Fruit fly (Drosophila melanogaster): ENCODE data around the gene PGS1.
A peak's percentile ranks its signal among the peaks of the same experiment; 100 is the strongest.

The PGS1 gene

dm6 chr3R:18794051-18794450 is 48.2 kb upstream of the PGS1 start:
- TF ChIP-seq N (GFP tag; optimal IDR thresholded peaks at IDR 0.05), result no peak
- no peak for TF ChIP-seq CrebA (GFP tag; optimal IDR thresholded peaks at IDR 0.05; ENCODE audit: borderline replicate concordance)

dm6 chr3R:18790619-18791018 is 44.8 kb upstream of the PGS1 start:
- TF ChIP-seq pan (optimal IDR thresholded peaks at IDR 0.05), result no peak
- TF ChIP-seq Dfd (GFP tag; optimal IDR thresholded peaks at IDR 0.05), result no peak
- no peak for TF ChIP-seq dmrt93B (GFP tag; optimal IDR thresholded peaks at IDR 0.05)

- peak; percentile 85 for TF ChIP-seq h (GFP tag; optimal IDR thresholded peaks at IDR 0.05)
- no peak for TF ChIP-seq Hr83 (GFP tag; optimal IDR thresholded peaks at IDR 0.05; ENCODE audit: poor library complexity, severe bottlenecking)
- TF ChIP-seq Jra (GFP tag; optimal IDR thresholded peaks at IDR 0.05), result peak; percentile 82
- no peak for TF ChIP-seq Dfd (GFP tag; optimal IDR thresholded peaks at IDR 0.05)
- peak; percentile 82 for TF ChIP-seq HLH106 (tag; optimal IDR thresholded peaks at IDR 0.05)
- no peak for TF ChIP-seq Mio (GFP tag; optimal IDR thresholded peaks at IDR 0.05)
- TF ChIP-seq lola (GFP tag; optimal IDR thresholded peaks at IDR 0.05), result no peak
- no peak for TF ChIP-seq Myc (optimal IDR thresholded peaks at IDR 0.05)
- TF ChIP-seq ey (GFP tag; optimal IDR thresholded peaks at IDR 0.05), result peak; percentile 93
- TF ChIP-seq brk (GFP tag; optimal IDR thresholded peaks at IDR 0.05), result peak; percentile 61
- TF ChIP-seq dsf (GFP tag; optimal IDR thresholded peaks at IDR 0.05; ENCODE audit: borderline replicate concordance), result no peak
- peak; percentile 86 for TF ChIP-seq rgr (GFP tag; optimal IDR thresholded peaks at IDR 0.05)
- no peak for TF ChIP-seq GATAd (GFP tag; optimal IDR thresholded peaks at IDR 0.05)
- peak; percentile 78 for TF ChIP-seq woc (GFP tag; optimal IDR thresholded peaks at IDR 0.05)
- TF ChIP-seq CG32264 (GFP tag; optimal IDR thresholded peaks at IDR 0.05), result no peak
- TF ChIP-seq pan (optimal IDR thresholded peaks at IDR 0.05), result no peak
- TF ChIP-seq Dif (GFP tag; optimal IDR thresholded peaks at IDR 0.05; ENCODE audit: partially characterized antibody), result no peak
- TF ChIP-seq psq (GFP tag; optimal IDR thresholded peaks at IDR 0.05), result peak; percentile 84
- no peak for TF ChIP-seq jim (GFP tag; optimal IDR thresholded peaks at IDR 0.05)
- no peak for TF ChIP-seq CrebA (GFP tag; optimal IDR thresholded peaks at IDR 0.05; ENCODE audit: borderline replicate concordance)
- TF ChIP-seq br (GFP tag; optimal IDR thresholded peaks at IDR 0.05), result peak; percentile 90
- TF ChIP-seq sv (GFP tag; optimal IDR thresholded peaks at IDR 0.05), result no peak
- peak; percentile 89 for TF ChIP-seq OdsH (GFP tag; optimal IDR thresholded peaks at IDR 0.05)
- no peak for TF ChIP-seq Hr78 (GFP tag; optimal IDR thresholded peaks at IDR 0.05)
- TF ChIP-seq dl (GFP tag; optimal IDR thresholded peaks at IDR 0.05; ENCODE audit: insufficient read depth in 1 of 2, partially characterized antibody in 2 of 2), result no peak
- TF ChIP-seq foxo (GFP tag; optimal IDR thresholded peaks at IDR 0.05), result peak in 1 of 2 experiments; percentile 86
- peak; percentile 91 for TF ChIP-seq Hnf4 (GFP tag; optimal IDR thresholded peaks at IDR 0.05)
- no peak for TF ChIP-seq N (GFP tag; optimal IDR thresholded peaks at IDR 0.05)
- peak; percentile 63 for TF ChIP-seq sage (GFP tag; optimal IDR thresholded peaks at IDR 0.05)
- TF ChIP-seq CG9705 (GFP tag; optimal IDR thresholded peaks at IDR 0.05), result peak; percentile 45
- TF ChIP-seq Sp1 (GFP tag; optimal IDR thresholded peaks at IDR 0.05), result peak; percentile 81
- TF ChIP-seq Vsx2 (GFP tag; optimal IDR thresholded peaks at IDR 0.05; ENCODE audit: partially characterized antibody), result no peak
- TF ChIP-seq usp (GFP tag; optimal IDR thresholded peaks at IDR 0.05), result no peak
- TF ChIP-seq dmrt93B (GFP tag; optimal IDR thresholded peaks at IDR 0.05), result peak; percentile 71
- peak; percentile 91 for TF ChIP-seq fru (GFP tag; optimal IDR thresholded peaks at IDR 0.05)
- TF ChIP-seq Abd-B (GFP tag; optimal IDR thresholded peaks at IDR 0.05), result no peak
- TF ChIP-seq tai (GFP tag; optimal IDR thresholded peaks at IDR 0.05), result peak; percentile 81
- peak; percentile 6 for TF ChIP-seq Rel (GFP tag; optimal IDR thresholded peaks at IDR 0.05)
- peak; percentile 21 for TF ChIP-seq Rel (tag; optimal IDR thresholded peaks at IDR 0.05)
Observed at dm6 chr3R:18788365-18789147, 42.7 kb upstream of the PGS1 start.

Data from whole organism, wandering third instar larva.